Fruit fly (Drosophila melanogaster): Measurements from ENCODE around the gene CG12617.

CG12617 gene

DNA sequence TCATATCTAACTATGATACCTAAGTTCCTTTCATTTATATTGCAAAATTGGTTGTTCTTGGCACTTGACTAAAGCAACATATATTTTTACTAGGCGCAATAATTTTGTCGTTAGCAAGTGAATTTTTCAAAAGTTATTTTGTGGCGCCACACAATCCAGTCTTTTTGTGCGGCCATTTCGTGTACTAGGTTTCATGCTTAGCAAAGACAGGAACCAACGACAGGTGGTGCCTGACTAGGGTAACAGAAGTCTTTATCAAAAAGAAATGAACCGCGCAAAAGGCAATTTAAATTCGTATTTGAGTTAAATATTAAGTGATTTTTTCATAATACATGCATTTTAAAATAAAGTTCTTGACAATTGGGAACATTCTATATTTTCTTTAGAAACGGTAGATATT, 553 bp upstream of the CG12617 start (continued):
- TF ChIP-seq crol (GFP tag; IDR thresholded peaks at IDR 0.05) (no peak), CG2120 (GFP tag; optimal IDR thresholded peaks at IDR 0.05) (no peak), ci (GFP tag; IDR thresholded peaks at IDR 0.05) (0 out of 3 replicates have a peak, but pooled peaks have one; percentile 11), CG17385 (GFP tag; optimal IDR thresholded peaks at IDR 0.05) (no peak), NFAT (GFP tag; IDR thresholded peaks at IDR 0.05) (peak; percentile 19; the same call in 1 of the 2 replicates), Myb (GFP tag; optimal IDR thresholded peaks at IDR 0.05) (peak; percentile 88), Xbp1 (GFP tag; optimal IDR thresholded peaks at IDR 0.05) (peak; percentile 10), Atf3 (GFP tag; optimal IDR thresholded peaks at IDR 0.05) (no peak), tx (GFP tag; optimal IDR thresholded peaks at IDR 0.05) (no peak), E2f1 (GFP tag; IDR thresholded peaks at IDR 0.05) (no peak), NfI (GFP tag; optimal IDR thresholded peaks at IDR 0.05) (peak; percentile 2), CG4282 (GFP tag; optimal IDR thresholded peaks at IDR 0.05) (no peak), stwl (tag; optimal IDR thresholded peaks at IDR 0.05) (peak; percentile 75), CG13287 (GFP tag; IDR thresholded peaks at IDR 0.05; ENCODE audit: partially characterized antibody) (peak; percentile 10; the same call in 1 of the 2 replicates), D (optimal IDR thresholded peaks at IDR 0.05) (no peak), D (GFP tag; optimal IDR thresholded peaks at IDR 0.05) (no peak), E2f2 (GFP tag; IDR thresholded peaks at IDR 0.05) (peak; percentile 82), CG12071 (GFP tag; optimal IDR thresholded peaks at IDR 0.05) (no peak), stc (GFP tag; IDR thresholded peaks at IDR 0.05) (no peak), vvl (GFP tag; IDR thresholded peaks at IDR 0.05) (peak; percentile 38), Fer2 (tag; optimal IDR thresholded peaks at IDR 0.05) (no peak), p53 (GFP tag; optimal IDR thresholded peaks at IDR 0.05) (no peak), so (GFP tag; IDR thresholded peaks at IDR 0.05) (no peak), CG4617 (GFP tag; optimal IDR thresholded peaks at IDR 0.05; ENCODE audit: borderline replicate concordance) (no peak), CG7271 (tag; optimal IDR thresholded peaks at IDR 0.05) (no peak), Ets97D (GFP tag; optimal IDR thresholded peaks at IDR 0.05) (peak; percentile 29), lola (GFP tag; optimal IDR thresholded peaks at IDR 0.05) (no peak), CkIIα-i1 (GFP tag; IDR thresholded peaks at IDR 0.05) (no peak), D19B (GFP tag; optimal IDR thresholded peaks at IDR 0.05) (no peak), CG15514 (GFP tag; optimal IDR thresholded peaks at IDR 0.05) (peak; percentile 47), pzg (GFP tag; optimal IDR thresholded peaks at IDR 0.05) (peak; percentile 31), Lhr (GFP tag; optimal IDR thresholded peaks at IDR 0.05) (peak; percentile 67), bigmax (GFP tag; optimal IDR thresholded peaks at IDR 0.05) (no peak), pita (GFP tag; optimal IDR thresholded peaks at IDR 0.05) (peak; percentile 70), chif (GFP tag; optimal IDR thresholded peaks at IDR 0.05) (no peak), sens (GFP tag) (peak; percentile 61), ham (GFP tag; IDR thresholded peaks at IDR 0.05) (no peak), CG1603 (tag; optimal IDR thresholded peaks at IDR 0.05) (peak; percentile 57), dmrt11E (tag; optimal IDR thresholded peaks at IDR 0.05) (no peak), slou (GFP tag; optimal IDR thresholded peaks at IDR 0.05) (no peak), CG9609 (GFP tag; optimal IDR thresholded peaks at IDR 0.05) (no peak), Antp (GFP tag; optimal IDR thresholded peaks at IDR 0.05) (no peak), schlank (tag; optimal IDR thresholded peaks at IDR 0.05) (no peak), hb (GFP tag; IDR thresholded peaks at IDR 0.05; ENCODE audit: partially characterized antibody) (no peak), CG12391 (tag; optimal IDR thresholded peaks at IDR 0.05) (no peak), amos (GFP tag; IDR thresholded peaks at IDR 0.05; ENCODE audit: partially characterized antibody) (no peak), sug (tag; optimal IDR thresholded peaks at IDR 0.05) (no peak), CG15479 (GFP tag; optimal IDR thresholded peaks at IDR 0.05) (no peak), lab (GFP tag; optimal IDR thresholded peaks at IDR 0.05) (no peak), CG6654 (GFP tag; optimal IDR thresholded peaks at IDR 0.05) (no peak), jumu (GFP tag; optimal IDR thresholded peaks at IDR 0.05) (no peak), Sin3A (optimal IDR thresholded peaks at IDR 0.05) (no peak)
